Worm (Caenorhabditis elegans): ENCODE data around the gene C47E8.4.

Gene C47E8.4

ce11 chrV:14678298-14678697, 7.0 kb downstream of the C47E8.4 start:
- TF ChIP-seq med-1 (GFP tag; optimal IDR thresholded peaks at IDR 0.05; ENCODE audit: insufficient read depth), result no peak

DNA sequence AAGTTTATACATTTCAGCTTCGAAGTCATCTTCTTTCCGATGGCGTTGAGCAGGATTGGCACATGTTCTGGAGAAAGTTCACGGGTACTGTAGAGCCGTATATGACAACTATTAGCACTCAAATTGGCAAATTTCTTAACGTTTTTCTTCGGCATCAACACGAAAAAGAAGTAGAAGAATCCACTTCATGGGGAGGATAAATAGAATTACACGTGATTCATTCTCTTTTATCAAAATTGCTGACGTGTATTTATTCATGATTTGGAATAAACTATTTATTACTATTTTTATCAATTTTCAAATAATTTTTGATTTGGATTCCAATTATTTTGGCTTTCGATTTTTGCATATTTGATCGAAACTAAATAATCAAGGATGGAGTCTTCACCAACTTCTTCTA, 19.6 kb downstream of the C47E8.4 start, which contains the start of gene C47E8.1:
TSS of gene C47E8.1 (plus strand) at position 301 of the 400 bp plus-strand sequence.
- TF ChIP-seq cog-1 (tag; optimal IDR thresholded peaks at IDR 0.05), result no peak
- no peak for TF ChIP-seq T22C8.4 (GFP tag; IDR thresholded peaks at IDR 0.05)
- TF ChIP-seq flt-1 (GFP tag; IDR thresholded peaks at IDR 0.05), result no peak
- no peak for TF ChIP-seq klf-2 (GFP tag; conservative IDR thresholded peaks at IDR 0.05)
- TF ChIP-seq tab-1 (GFP tag; IDR thresholded peaks at IDR 0.05), result no peak

ce11 chrV:14663006-14663405, 22.3 kb downstream of the C47E8.4 start, which contains the start of gene C47E8.9:
TSS of gene C47E8.9 (plus strand) at chrV:14663306.
- TF ChIP-seq tab-1 (GFP tag; IDR thresholded peaks at IDR 0.05), result no peak
- no peak for TF ChIP-seq ztf-23 (GFP tag; IDR thresholded peaks at IDR 0.05)
- no peak for TF ChIP-seq flt-1 (GFP tag; IDR thresholded peaks at IDR 0.05)
- no peak for TF ChIP-seq ztf-29 (GFP tag; IDR thresholded peaks at IDR 0.05)
- no peak for TF ChIP-seq med-1 (GFP tag; optimal IDR thresholded peaks at IDR 0.05; ENCODE audit: insufficient read depth)
- TF ChIP-seq T22C8.4 (GFP tag; IDR thresholded peaks at IDR 0.05), result no peak
- TF ChIP-seq ref-1 (GFP tag; conservative IDR thresholded peaks at IDR 0.05), result no peak
- no peak for TF ChIP-seq klf-2 (GFP tag; conservative IDR thresholded peaks at IDR 0.05)
- no peak for TF ChIP-seq cog-1 (tag; optimal IDR thresholded peaks at IDR 0.05)

- no peak for TF ChIP-seq flt-1 (GFP tag; IDR thresholded peaks at IDR 0.05)
- TF ChIP-seq tab-1 (GFP tag; IDR thresholded peaks at IDR 0.05), result no peak
- no peak for TF ChIP-seq klf-2 (GFP tag; conservative IDR thresholded peaks at IDR 0.05)
- no peak for TF ChIP-seq med-1 (GFP tag; optimal IDR thresholded peaks at IDR 0.05; ENCODE audit: insufficient read depth)
- TF ChIP-seq ztf-29 (GFP tag; IDR thresholded peaks at IDR 0.05), result no peak
- no peak for TF ChIP-seq ref-1 (GFP tag; conservative IDR thresholded peaks at IDR 0.05)
- no peak for TF ChIP-seq cog-1 (tag; optimal IDR thresholded peaks at IDR 0.05)
- no peak for TF ChIP-seq ztf-23 (GFP tag; IDR thresholded peaks at IDR 0.05)
- no peak for TF ChIP-seq T22C8.4 (GFP tag; IDR thresholded peaks at IDR 0.05)
Measured at ce11 chrV:14660608-14661355, 24.5 kb downstream of the C47E8.4 start, which contains the start of gene srh-17. TSS of gene srh-17 (plus strand) at chrV:14661305.

ce11 chrV:14659595-14659994, 25.7 kb downstream of the C47E8.4 start:
- TF ChIP-seq tab-1 (GFP tag; IDR thresholded peaks at IDR 0.05) (no peak), klf-2 (GFP tag; conservative IDR thresholded peaks at IDR 0.05) (no peak), ref-1 (GFP tag; conservative IDR thresholded peaks at IDR 0.05) (no peak), ztf-29 (GFP tag; IDR thresholded peaks at IDR 0.05) (no peak), ztf-23 (GFP tag; IDR thresholded peaks at IDR 0.05) (no peak), T22C8.4 (GFP tag; IDR thresholded peaks at IDR 0.05) (no peak), flt-1 (GFP tag; IDR thresholded peaks at IDR 0.05) (no peak), cog-1 (tag; optimal IDR thresholded peaks at IDR 0.05) (no peak), med-1 (GFP tag; optimal IDR thresholded peaks at IDR 0.05; ENCODE audit: insufficient read depth) (no peak)

- TF ChIP-seq tab-1 (GFP tag; IDR thresholded peaks at IDR 0.05), result no peak
- TF ChIP-seq klf-2 (GFP tag; conservative IDR thresholded peaks at IDR 0.05), result no peak
Measured at ce11 chrV:14658131-14658530, 27.2 kb downstream of the C47E8.4 start, which contains the start of gene slc-25A29. TSS of gene slc-25A29 (minus strand) at chrV:14658175.

DNA sequence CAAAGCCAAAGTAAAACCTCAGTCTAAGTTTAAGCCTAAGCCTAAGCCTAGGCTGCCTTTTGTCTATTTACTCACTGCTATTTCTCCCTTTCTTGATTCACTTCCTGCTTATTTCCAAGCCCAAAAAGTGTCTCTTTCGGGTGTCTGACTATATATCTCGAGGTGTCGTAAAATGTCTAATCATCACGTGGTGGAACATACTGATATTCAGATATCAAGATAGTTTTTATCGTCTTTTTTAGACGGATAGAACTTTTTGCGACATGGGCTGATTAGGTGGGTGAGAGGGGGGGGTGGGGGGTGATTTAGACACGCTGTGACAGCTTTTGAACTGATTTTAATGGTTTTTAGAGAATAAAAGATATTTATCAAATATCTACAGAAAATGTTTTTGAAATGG, 28.3 kb downstream of the C47E8.4 start:
- no peak for TF ChIP-seq med-1 (GFP tag; optimal IDR thresholded peaks at IDR 0.05; ENCODE audit: insufficient read depth)
- TF ChIP-seq klf-2 (GFP tag; conservative IDR thresholded peaks at IDR 0.05), result no peak
- TF ChIP-seq cog-1 (tag; optimal IDR thresholded peaks at IDR 0.05), result no peak
- TF ChIP-seq T22C8.4 (GFP tag; IDR thresholded peaks at IDR 0.05), result no peak
- TF ChIP-seq ref-1 (GFP tag; conservative IDR thresholded peaks at IDR 0.05), result no peak
- TF ChIP-seq tab-1 (GFP tag; IDR thresholded peaks at IDR 0.05), result no peak
- no peak for TF ChIP-seq flt-1 (GFP tag; IDR thresholded peaks at IDR 0.05)
- TF ChIP-seq ztf-23 (GFP tag; IDR thresholded peaks at IDR 0.05), result no peak
- no peak for TF ChIP-seq ztf-29 (GFP tag; IDR thresholded peaks at IDR 0.05)

DNA sequence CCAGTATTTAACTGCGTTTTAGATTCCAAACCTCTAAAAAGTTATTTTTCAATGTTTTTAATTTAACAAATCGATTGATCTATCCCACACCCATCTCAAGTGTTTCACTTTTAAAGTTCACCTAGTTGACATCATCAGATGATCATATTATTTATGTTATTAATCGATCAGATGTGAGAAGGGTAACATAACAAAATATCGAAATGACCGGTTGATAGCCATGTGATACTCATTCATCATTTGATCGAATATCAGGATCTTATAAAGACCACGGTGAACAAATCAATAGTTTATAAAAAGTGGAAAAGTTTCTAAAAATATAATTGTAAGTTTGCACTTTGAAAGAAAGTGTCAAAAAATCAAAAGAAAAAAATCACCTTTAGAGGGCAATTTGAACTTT, 29.6 kb downstream of the C47E8.4 start:
- TF ChIP-seq ztf-29 (GFP tag; IDR thresholded peaks at IDR 0.05) (no peak), ref-1 (GFP tag; conservative IDR thresholded peaks at IDR 0.05) (no peak), med-1 (GFP tag; optimal IDR thresholded peaks at IDR 0.05; ENCODE audit: insufficient read depth) (no peak), tab-1 (GFP tag; IDR thresholded peaks at IDR 0.05) (no peak), cog-1 (tag; optimal IDR thresholded peaks at IDR 0.05) (no peak), klf-2 (GFP tag; conservative IDR thresholded peaks at IDR 0.05) (no peak), ztf-23 (GFP tag; IDR thresholded peaks at IDR 0.05) (no peak), T22C8.4 (GFP tag; IDR thresholded peaks at IDR 0.05) (no peak), flt-1 (GFP tag; IDR thresholded peaks at IDR 0.05) (no peak)

DNA sequence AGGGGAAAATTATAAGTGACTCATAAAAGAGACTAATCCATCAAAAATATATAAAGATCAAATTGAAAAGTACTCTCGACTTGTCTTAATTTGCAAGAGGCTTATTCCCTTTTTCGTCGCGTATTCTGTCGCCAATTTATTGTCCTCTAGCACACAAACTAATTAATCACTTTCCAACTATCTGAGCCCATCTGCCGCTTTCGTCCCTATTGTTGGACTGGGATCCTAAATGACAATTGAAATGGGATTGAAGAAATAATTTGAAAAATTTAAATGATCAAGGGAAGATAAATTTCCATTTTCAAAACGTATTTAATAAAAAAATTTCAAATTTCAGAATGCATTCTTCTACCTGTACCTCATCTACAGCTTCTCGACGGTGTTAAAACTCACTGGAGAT, 34.7 kb downstream of the C47E8.4 start:
- TF ChIP-seq ref-1 (GFP tag; conservative IDR thresholded peaks at IDR 0.05), result no peak
- TF ChIP-seq klf-2 (GFP tag; conservative IDR thresholded peaks at IDR 0.05), result no peak
- no peak for TF ChIP-seq ztf-29 (GFP tag; IDR thresholded peaks at IDR 0.05)
- TF ChIP-seq tab-1 (GFP tag; IDR thresholded peaks at IDR 0.05), result no peak
- no peak for TF ChIP-seq flt-1 (GFP tag; IDR thresholded peaks at IDR 0.05)

- no peak for TF ChIP-seq ztf-23 (GFP tag; IDR thresholded peaks at IDR 0.05)
- TF ChIP-seq ztf-29 (GFP tag; IDR thresholded peaks at IDR 0.05), result no peak
- no peak for TF ChIP-seq med-1 (GFP tag; optimal IDR thresholded peaks at IDR 0.05; ENCODE audit: insufficient read depth)
- no peak for TF ChIP-seq ref-1 (GFP tag; conservative IDR thresholded peaks at IDR 0.05)
- no peak for TF ChIP-seq klf-2 (GFP tag; conservative IDR thresholded peaks at IDR 0.05)
- no peak for TF ChIP-seq T22C8.4 (GFP tag; IDR thresholded peaks at IDR 0.05)
- no peak for TF ChIP-seq flt-1 (GFP tag; IDR thresholded peaks at IDR 0.05)
- no peak for TF ChIP-seq cog-1 (tag; optimal IDR thresholded peaks at IDR 0.05)
- no peak for TF ChIP-seq tab-1 (GFP tag; IDR thresholded peaks at IDR 0.05)
Measured at ce11 chrV:14649929-14650328, 35.4 kb downstream of the C47E8.4 start.

All from whole organism, midembryonic.